Fruit fly (Drosophila melanogaster) whole organism, embryonic: ENCODE results near the gene GABPI.
A peak's percentile ranks its signal among the peaks of the same experiment; 100 is the strongest.

Source experiments
- Awh ChIP-seq: fragments of 200-800 bp; sonication (Bioruptor generic); IDR thresholded peaks from 2 replicates; pipeline ENCODE4, ENCODE4 v1.3.6; 2022; ENCODE audit warnings: missing biosample characterization, missing genetic modification characterization
- Blimp-1 ChIP-seq: fragments of 200-800 bp; sonication (Bioruptor generic); optimal IDR thresholded peaks from 3 replicates; lab custom pipeline; 2018; ENCODE audit warnings: missing biosample characterization, missing genetic modification characterization, mild to moderate bottlenecking, moderate library complexity, missing genetic modification reagents
- CG12769 ChIP-seq: fragments of 200-800 bp; sonication (Bioruptor generic); optimal IDR thresholded peaks from 2 replicates; lab custom pipeline; 2019; ENCODE audit warnings: missing biosample characterization, mild to moderate bottlenecking, missing genetic modification characterization, moderate library complexity
- CG13894 ChIP-seq: fragments of 200-800 bp; sonication (Bioruptor generic); optimal IDR thresholded peaks from 3 replicates; lab custom pipeline; 2018; ENCODE audit warnings: missing biosample characterization, mild to moderate bottlenecking, missing genetic modification characterization, moderate library complexity
- CG15269 ChIP-seq: fragments of 200-800 bp; sonication (Bioruptor generic); optimal IDR thresholded peaks from 2 replicates; lab custom pipeline; 2018; ENCODE audit warnings: missing biosample characterization, mild to moderate bottlenecking, missing genetic modification characterization, moderate library complexity
- CG16779 ChIP-seq: fragments of 200-800 bp; sonication (Bioruptor generic); IDR thresholded peaks from 2 replicates; pipeline ENCODE4 v1.3.6; 2022; ENCODE audit warnings: missing biosample characterization, missing genetic modification characterization
- CG17328 ChIP-seq: fragments of 200-800 bp; sonication (Bioruptor generic); IDR thresholded peaks from 2 replicates; pipeline ENCODE4 v1.3.6; 2022; ENCODE audit warnings: missing biosample characterization, missing genetic modification characterization
- CG33557 ChIP-seq: fragments of 200-800 bp; sonication (Bioruptor generic); optimal IDR thresholded peaks from 2 replicates; lab custom pipeline; 2019; ENCODE audit warnings: missing biosample characterization, mild to moderate bottlenecking, missing genetic modification characterization, moderate library complexity
- CG4404 ChIP-seq: fragments of 200-800 bp; sonication (Bioruptor generic); IDR thresholded peaks from 2 replicates; pipeline ENCODE4 v1.3.6; 2022; ENCODE audit warnings: missing biosample characterization, missing genetic modification characterization
- CG7745 ChIP-seq: fragments of 200-800 bp; sonication (Bioruptor generic); optimal IDR thresholded peaks from 2 replicates; lab custom pipeline; 2018; ENCODE audit warnings: missing biosample characterization, mild to moderate bottlenecking, missing genetic modification characterization, moderate library complexity
- CG7839 ChIP-seq: fragments of 200-800 bp; sonication (Bioruptor generic); optimal IDR thresholded peaks from 3 replicates; lab custom pipeline; 2018; ENCODE audit warnings: missing biosample characterization, mild to moderate bottlenecking, missing genetic modification characterization, moderate library complexity
- CG8281 ChIP-seq: fragments of 200-800 bp; sonication (Bioruptor generic); optimal IDR thresholded peaks from 2 replicates; lab custom pipeline; 2018; ENCODE audit warnings: missing biosample characterization, mild to moderate bottlenecking, missing genetic modification characterization, moderate library complexity
- CG9215 ChIP-seq: fragments of 200-800 bp; sonication (Bioruptor generic); IDR thresholded peaks from 2 replicates; pipeline ENCODE4 v1.3.6; 2022; ENCODE audit warnings: missing biosample characterization, missing genetic modification characterization
- CG9817 ChIP-seq: fragments of 200-800 bp; sonication (Bioruptor generic); optimal IDR thresholded peaks from 2 replicates; lab custom pipeline; 2018; ENCODE audit warnings: missing biosample characterization, mild to moderate bottlenecking, missing genetic modification characterization, moderate library complexity
- D ChIP-seq, 2 experiments: fragments of 200-800 bp in 1 of 2; fragments of >200 bp in 1 of 2; sonication (Bioruptor generic) in 1 of 2; optimal IDR thresholded peaks; 2 replicates in 1 of 2; 3 replicates in 1 of 2; lab custom pipeline; 2017; ENCODE audit warnings: mild to moderate bottlenecking in 1 of 2, missing biosample characterization in 1 of 2, missing genetic modification characterization in 1 of 2, missing genetic modification reagents in 1 of 2
- Dp ChIP-seq: fragments of 200-800 bp; sonication (Bioruptor generic); optimal IDR thresholded peaks from 2 replicates; lab custom pipeline; 2018; ENCODE audit warnings: missing biosample characterization, mild to moderate bottlenecking, missing genetic modification characterization, moderate library complexity
- Ets65A ChIP-seq: fragments of 200-800 bp; sonication (Bioruptor generic); peaks from one replicate; lab custom pipeline; 2016; ENCODE audit warnings: missing biosample characterization, missing genetic modification characterization
- Ets97D ChIP-seq: fragments of 200-800 bp; sonication (Bioruptor generic); optimal IDR thresholded peaks from 3 replicates; lab custom pipeline; 2016; ENCODE audit warnings: missing biosample characterization, missing genetic modification characterization
- HLH3B ChIP-seq: fragments of 200-800 bp; sonication (Bioruptor generic); IDR thresholded peaks from 2 replicates; pipeline ENCODE4 v1.3.6; 2022; ENCODE audit warnings: missing biosample characterization, missing genetic modification characterization
- Med ChIP-seq: fragments of 200-800 bp; sonication (Bioruptor generic); peaks from one replicate; lab custom pipeline; 2016; ENCODE audit warnings: missing biosample characterization, missing genetic modification characterization, mild to moderate bottlenecking, inconsistent platforms, moderate library complexity
- Pdp1 ChIP-seq, 2 experiments: fragments of 200-800 bp; sonication (Bioruptor generic); optimal IDR thresholded peaks; 3 replicates each; lab custom pipeline; 2016; ENCODE audit warnings: missing biosample characterization in 2 of 2, missing genetic modification characterization in 2 of 2, mild to moderate bottlenecking in 1 of 2, moderate library complexity in 1 of 2
- TFAM ChIP-seq: fragments of 200-800 bp; sonication (Bioruptor generic); optimal IDR thresholded peaks from 2 replicates; lab custom pipeline; 2017; ENCODE audit warnings: missing biosample characterization, missing genetic modification characterization, inconsistent platforms
- abd-A ChIP-seq: fragments of 200-800 bp; sonication (Bioruptor generic); optimal IDR thresholded peaks from 3 replicates; lab custom pipeline; 2019; ENCODE audit warnings: missing biosample characterization, mild to moderate bottlenecking, missing genetic modification characterization, moderate library complexity
- cad ChIP-seq: fragments of >200 bp; optimal IDR thresholded peaks from 2 replicates; lab custom pipeline; 2017; ENCODE audit warnings: missing biosample characterization, missing genetic modification characterization
- chinmo ChIP-seq: fragments of 200-800 bp; sonication (Bioruptor generic); IDR thresholded peaks from 4 replicates; pipeline ENCODE4 v1.3.6; 2022; ENCODE audit warnings: missing biosample characterization, missing genetic modification characterization; ENCODE audit not compliant: partially characterized antibody
- exex ChIP-seq: fragments of 200-800 bp; sonication (Bioruptor generic); optimal IDR thresholded peaks from 4 replicates; lab custom pipeline; 2018; ENCODE audit warnings: missing biosample characterization, mild to moderate bottlenecking, missing genetic modification characterization, moderate library complexity
- hb ChIP-seq: fragments of 200-800 bp; sonication (Bioruptor generic); IDR thresholded peaks from 3 replicates; pipeline ENCODE4 v1.3.6; 2022; ENCODE audit warnings: missing biosample characterization, missing genetic modification characterization; ENCODE audit not compliant: partially characterized antibody
- lmd ChIP-seq: fragments of 200-800 bp; sonication (Bioruptor generic); IDR thresholded peaks from 2 replicates; pipeline ENCODE4 v1.3.6; 2022; ENCODE audit warnings: missing biosample characterization, missing genetic modification characterization
- oc ChIP-seq: fragments of 200-800 bp; sonication (Bioruptor generic); optimal IDR thresholded peaks from 2 replicates; lab custom pipeline; 2018; ENCODE audit warnings: missing biosample characterization, mild to moderate bottlenecking, missing genetic modification characterization, moderate library complexity
- p53 ChIP-seq: fragments of 200-800 bp; sonication (Bioruptor generic); optimal IDR thresholded peaks from 2 replicates; lab custom pipeline; 2016; ENCODE audit warnings: missing biosample characterization, missing genetic modification characterization
- sd ChIP-seq: fragments of 200-800 bp; sonication (Bioruptor generic); optimal IDR thresholded peaks from 3 replicates; lab custom pipeline; 2018; ENCODE audit warnings: missing biosample characterization, mild to moderate bottlenecking, missing genetic modification characterization, moderate library complexity
- stc ChIP-seq: fragments of 200-800 bp; sonication (Bioruptor generic); IDR thresholded peaks from 2 replicates; pipeline ENCODE4 v1.3.6; 2022; ENCODE audit warnings: missing biosample characterization, missing genetic modification characterization
- tll ChIP-seq, 2 experiments: fragments of 200-800 bp in 1 of 2; fragments of >200 bp in 1 of 2; sonication (Bioruptor generic) in 1 of 2; optimal IDR thresholded peaks; 2 replicates each; lab custom pipeline; 2017 to 2019; ENCODE audit warnings: missing biosample characterization in 2 of 2, missing genetic modification characterization in 2 of 2, mild to moderate bottlenecking in 1 of 2, moderate library complexity in 1 of 2
- vvl ChIP-seq: fragments of 200-800 bp; sonication (Bioruptor generic); IDR thresholded peaks from 2 replicates; pipeline ENCODE4 v1.3.6; 2022; ENCODE audit warnings: missing biosample characterization, missing genetic modification characterization
- zen ChIP-seq: fragments of 200-800 bp; sonication (Bioruptor generic); optimal IDR thresholded peaks from 3 replicates; lab custom pipeline; 2018; ENCODE audit warnings: missing biosample characterization, mild to moderate bottlenecking, missing genetic modification characterization, moderate library complexity

The GABPI gene

DNA sequence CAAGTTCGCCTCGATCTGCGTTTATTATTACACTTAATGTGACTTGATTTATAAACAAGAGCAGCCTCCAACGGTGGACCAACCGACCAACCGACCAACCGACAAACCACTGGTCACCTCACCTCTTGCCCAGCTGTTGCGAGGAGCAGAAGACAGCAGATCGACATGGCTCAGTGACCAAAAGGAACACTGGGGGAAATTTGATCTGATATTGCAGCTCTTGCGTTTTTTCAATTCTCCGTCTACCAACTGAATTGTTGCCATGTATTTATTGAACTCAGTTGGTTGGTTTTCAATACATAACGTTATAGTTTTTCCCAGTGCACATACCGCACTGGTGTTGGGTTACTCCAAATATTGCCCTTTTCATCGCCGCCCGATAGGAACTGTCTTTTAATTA lies 25.7 kb upstream of the GABPI start (continued):
- TF ChIP-seq CG17328 (GFP tag; lab: Robert Waterston, UW): 0 out of 2 replicates have a peak, but pooled peaks have one; percentile 22
- TF ChIP-seq, all 482 proteins: peak for 13

DNA sequence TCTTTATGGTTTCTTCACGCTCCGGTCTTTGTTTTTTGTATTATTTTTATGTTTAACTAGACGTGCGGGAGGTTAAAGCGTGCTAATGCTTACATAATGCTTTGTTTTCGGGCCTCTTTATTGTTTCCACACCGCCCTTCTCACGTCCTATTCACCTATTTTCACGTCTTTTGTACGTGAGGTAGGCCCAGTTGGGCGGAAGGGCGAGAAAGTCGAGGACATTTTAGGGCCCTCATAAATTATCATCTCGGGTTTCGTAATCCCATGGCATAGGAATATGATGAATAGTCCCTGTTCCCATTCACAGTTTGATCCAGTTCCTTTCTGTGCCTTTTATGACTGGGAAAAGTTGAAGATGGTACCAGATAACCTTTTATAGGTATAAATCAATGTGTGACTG lies 24.9 kb upstream of the GABPI start:
- TF ChIP-seq CG16779 (GFP tag; lab: Robert Waterston, UW): no peak
- no peak for TF ChIP-seq D (optimal IDR thresholded peaks at IDR 0.05; lab: Kevin White, UChicago)
- TF ChIP-seq D (GFP tag; optimal IDR thresholded peaks at IDR 0.05; lab: Kevin White, UChicago): no peak
- no peak for TF ChIP-seq hb (GFP tag; lab: Robert Waterston, UW)
- TF ChIP-seq Pdp1 (GFP tag; optimal IDR thresholded peaks at IDR 0.05; lab: Kevin White, UChicago): peak in 1 of 2 experiments; percentile 43
- TF ChIP-seq lmd (GFP tag; lab: Robert Waterston, UW): no peak
- no peak for TF ChIP-seq Ets97D (GFP tag; lab: Kevin White, UChicago)
- TF ChIP-seq Dp (GFP tag; lab: Kevin White, UChicago): no peak
- TF ChIP-seq CG33557: no peak
- TF ChIP-seq CG9817 (tag; lab: Kevin White, UChicago): no peak
- peak; percentile 32 for TF ChIP-seq Med
- TF ChIP-seq CG7839 (tag; lab: Kevin White, UChicago): no peak
- peak; percentile 96 for TF ChIP-seq cad
- TF ChIP-seq tll (GFP tag; optimal IDR thresholded peaks at IDR 0.05; lab: Kevin White, UChicago): peak in 1 of 2 experiments; percentile 77
- TF ChIP-seq, all 482 proteins: peak for 4

DNA sequence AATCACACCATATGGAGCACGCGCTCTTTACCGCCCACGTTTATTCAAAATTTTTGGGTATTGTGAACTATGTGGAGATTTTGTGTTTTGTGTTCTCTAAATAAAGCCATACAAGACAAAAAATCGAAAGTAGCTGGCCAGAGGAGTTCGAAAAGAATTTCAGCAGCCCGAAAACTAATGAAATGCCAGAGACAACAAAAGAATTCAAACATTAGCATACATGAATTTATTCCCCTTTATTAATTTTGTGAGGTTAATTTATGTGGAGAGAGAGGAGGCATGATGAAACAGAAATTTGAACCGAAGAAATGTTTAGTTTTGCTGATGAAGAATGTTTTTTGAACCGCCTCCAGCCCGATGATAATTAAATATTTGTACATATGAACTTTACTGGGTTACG lies 24.1 kb upstream of the GABPI start:
- TF ChIP-seq sd: peak; percentile 71
- TF ChIP-seq stc: no peak
- peak; percentile 56 for TF ChIP-seq vvl (GFP tag; lab: Robert Waterston, UW)
- no peak for TF ChIP-seq TFAM (GFP tag; lab: Kevin White, UChicago)
- TF ChIP-seq CG7745 (tag; lab: Kevin White, UChicago): peak; percentile 51
- peak; percentile 39 for TF ChIP-seq CG13894 (tag; lab: Kevin White, UChicago)
- TF ChIP-seq Blimp-1: peak; percentile 83

DNA sequence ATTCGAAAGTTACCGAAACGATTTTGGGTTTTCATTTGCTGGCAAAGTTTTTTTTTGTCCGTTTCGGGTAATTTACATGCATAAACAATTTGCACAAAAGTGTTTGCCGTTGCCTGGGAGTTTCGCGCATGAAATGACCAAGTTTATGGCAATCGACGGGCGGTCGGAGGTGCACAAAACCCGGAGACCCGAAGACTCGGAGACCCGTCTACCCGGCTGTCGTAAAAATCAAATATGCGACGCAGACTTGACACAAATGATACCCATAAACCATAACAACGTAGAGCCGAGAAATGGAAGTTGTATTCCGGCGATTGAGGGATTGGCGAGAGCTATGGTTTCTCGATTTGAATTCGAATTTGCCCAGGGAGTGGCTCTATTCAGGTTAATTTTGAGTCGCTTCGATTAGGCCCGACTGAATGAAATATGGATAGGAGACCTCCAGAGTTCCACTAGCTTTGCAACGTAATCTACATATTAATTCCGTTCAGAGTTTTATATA lies 23.4 kb upstream of the GABPI start:
- TF ChIP-seq CG12769 (tag; lab: Kevin White, UChicago) (peak; percentile 62), zen (tag; lab: Kevin White, UChicago) (peak; percentile 39), chinmo (GFP tag; lab: Robert Waterston, UW) (0 out of 4 replicates have a peak, but pooled peaks have one; percentile 21), CG4404 (GFP tag; lab: Robert Waterston, UW) (no peak), Med (peak; percentile 35), CG9215 (GFP tag; lab: Robert Waterston, UW) (no peak), exex (tag; lab: Kevin White, UChicago) (no peak), p53 (GFP tag; lab: Kevin White, UChicago) (no peak), HLH3B (no peak), CG13894 (tag; lab: Kevin White, UChicago) (peak; percentile 95), hb (GFP tag; lab: Robert Waterston, UW) (no peak), CG8281 (tag; lab: Kevin White, UChicago) (no peak), oc (tag; lab: Kevin White, UChicago) (peak; percentile 49), Awh (GFP tag; lab: Robert Waterston, UW) (no peak), CG15269 (tag; lab: Kevin White, UChicago) (peak; percentile 32), abd-A (tag; lab: Kevin White, UChicago) (peak; percentile 78), Ets65A (GFP tag; lab: Kevin White, UChicago) (peak; percentile 11), cad (peak; percentile 92)
